Worm (Caenorhabditis elegans): ENCODE data around the gene kbp-1.

Gene kbp-1

DNA sequence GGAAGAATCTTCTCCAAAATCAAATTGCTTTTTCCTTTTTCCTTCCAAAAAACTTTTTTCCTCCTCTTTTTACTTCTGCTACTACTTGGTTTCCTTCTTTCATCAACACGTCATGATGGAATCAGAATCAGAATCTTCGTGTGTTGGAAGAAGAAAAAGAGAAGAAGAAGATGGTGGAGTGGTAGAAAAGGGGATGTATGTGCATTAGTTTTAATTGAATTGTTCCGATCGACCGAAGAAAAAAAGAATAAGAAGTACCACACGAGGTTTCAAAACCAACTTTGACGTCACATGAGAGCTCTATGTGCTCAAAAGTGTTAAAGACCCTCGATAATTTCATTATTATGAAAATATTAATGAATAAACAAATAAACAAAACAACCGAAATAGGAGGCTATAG lies 45.4 kb downstream of the kbp-1 start:
- TF ChIP-seq cnd-1 (tag; optimal IDR thresholded peaks at IDR 0.05) (no peak), ces-1 (GFP tag; optimal IDR thresholded peaks at IDR 0.05) (peak; percentile 43), pha-4 (tag; optimal IDR thresholded peaks at IDR 0.05) (no peak), nhr-2 (tag; optimal IDR thresholded peaks at IDR 0.05) (no peak), lsy-2 (tag; optimal IDR thresholded peaks at IDR 0.05) (no peak), drap-1 (GFP tag; optimal IDR thresholded peaks at IDR 0.05) (no peak)

All from whole organism, mixed stage, embryonic.